Fruit fly (Drosophila melanogaster): ENCODE results near the gene eIF3g1.
A peak's percentile ranks its signal among the peaks of the same experiment; 100 is the strongest.

The eIF3g1 gene

DNA sequence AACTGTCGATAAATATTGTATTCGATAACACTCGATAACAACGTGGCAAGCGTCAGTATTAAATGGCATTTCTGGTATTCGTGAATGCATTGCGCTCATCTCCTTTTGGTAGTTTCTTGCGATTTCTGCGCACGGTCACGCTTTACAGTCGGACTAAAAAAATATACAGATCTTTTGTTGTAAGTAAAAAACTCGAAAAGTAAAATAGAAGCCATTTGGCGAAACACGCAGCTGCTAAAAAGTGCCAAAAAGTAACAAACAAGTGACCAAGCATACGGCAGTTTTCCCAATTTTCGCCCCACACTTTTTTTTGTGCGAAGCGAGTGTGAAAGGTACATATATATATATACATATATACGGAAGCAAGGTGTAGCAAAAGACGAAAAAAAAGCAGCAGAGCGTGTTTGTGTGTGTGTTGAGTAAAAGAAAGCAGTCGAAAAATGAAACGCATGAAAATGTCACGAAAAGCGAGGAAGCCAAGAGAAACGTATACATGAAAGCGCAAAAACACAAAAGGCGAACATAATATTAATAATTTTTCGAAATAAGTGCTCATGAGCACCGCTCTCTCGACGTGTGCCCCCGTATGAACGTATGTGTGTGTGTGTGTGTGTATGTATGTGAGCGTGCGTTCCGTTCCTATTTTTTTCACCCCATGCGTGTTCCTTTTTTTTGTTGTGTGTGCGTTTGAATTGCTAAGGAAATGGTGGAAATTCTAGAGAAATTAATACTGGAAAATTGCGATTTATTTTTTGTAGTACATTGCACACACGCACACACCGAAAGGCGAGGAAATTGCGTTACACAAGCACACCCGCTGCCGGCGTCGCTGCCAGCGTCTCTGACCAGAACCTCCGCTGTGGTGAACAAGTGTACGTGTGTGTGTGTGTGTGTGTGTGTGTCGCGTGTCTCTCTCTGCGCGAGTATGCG is 24.0 kb upstream of the eIF3g1 start, which contains the start of gene sgg:
TSS of gene sgg (plus strand) at position 106 of the 930 bp plus-strand sequence.
- no peak for TF ChIP-seq ey (GFP tag; optimal IDR thresholded peaks at IDR 0.05)
- no peak for TF ChIP-seq Hr78 (GFP tag; optimal IDR thresholded peaks at IDR 0.05)
- no peak for TF ChIP-seq GATAd (GFP tag; optimal IDR thresholded peaks at IDR 0.05)
- no peak for TF ChIP-seq OdsH (GFP tag; optimal IDR thresholded peaks at IDR 0.05)
- no peak for TF ChIP-seq woc (GFP tag; optimal IDR thresholded peaks at IDR 0.05)
- TF ChIP-seq N (GFP tag; optimal IDR thresholded peaks at IDR 0.05) = peak; percentile 74
- no peak for TF ChIP-seq fru (GFP tag; optimal IDR thresholded peaks at IDR 0.05)
- TF ChIP-seq h (GFP tag; optimal IDR thresholded peaks at IDR 0.05) = peak; percentile 66
- TF ChIP-seq Hnf4 (GFP tag; optimal IDR thresholded peaks at IDR 0.05) = no peak
- TF ChIP-seq HLH106 (tag; optimal IDR thresholded peaks at IDR 0.05) = no peak
- no peak for TF ChIP-seq usp (GFP tag; optimal IDR thresholded peaks at IDR 0.05)
- no peak for TF ChIP-seq Rel (GFP tag; optimal IDR thresholded peaks at IDR 0.05)
- peak; percentile 30 for TF ChIP-seq Rel (tag; optimal IDR thresholded peaks at IDR 0.05)
- no peak for TF ChIP-seq dmrt93B (GFP tag; optimal IDR thresholded peaks at IDR 0.05)
- TF ChIP-seq dsf (GFP tag; optimal IDR thresholded peaks at IDR 0.05; ENCODE audit: borderline replicate concordance) = no peak
- TF ChIP-seq tai (GFP tag; optimal IDR thresholded peaks at IDR 0.05) = no peak
- TF ChIP-seq CrebA (GFP tag; optimal IDR thresholded peaks at IDR 0.05; ENCODE audit: borderline replicate concordance) = no peak
- peak; percentile 22 for TF ChIP-seq Hr83 (GFP tag; optimal IDR thresholded peaks at IDR 0.05; ENCODE audit: poor library complexity, severe bottlenecking)
- no peak for TF ChIP-seq Sp1 (GFP tag; optimal IDR thresholded peaks at IDR 0.05)
- peak; percentile 64 for TF ChIP-seq psq (GFP tag; optimal IDR thresholded peaks at IDR 0.05)
- no peak for TF ChIP-seq jim (GFP tag; optimal IDR thresholded peaks at IDR 0.05)
- no peak for TF ChIP-seq pan (optimal IDR thresholded peaks at IDR 0.05)
- no peak for TF ChIP-seq Vsx2 (GFP tag; optimal IDR thresholded peaks at IDR 0.05; ENCODE audit: partially characterized antibody)
- TF ChIP-seq rgr (GFP tag; optimal IDR thresholded peaks at IDR 0.05) = no peak
- no peak for TF ChIP-seq Myc (optimal IDR thresholded peaks at IDR 0.05)

DNA sequence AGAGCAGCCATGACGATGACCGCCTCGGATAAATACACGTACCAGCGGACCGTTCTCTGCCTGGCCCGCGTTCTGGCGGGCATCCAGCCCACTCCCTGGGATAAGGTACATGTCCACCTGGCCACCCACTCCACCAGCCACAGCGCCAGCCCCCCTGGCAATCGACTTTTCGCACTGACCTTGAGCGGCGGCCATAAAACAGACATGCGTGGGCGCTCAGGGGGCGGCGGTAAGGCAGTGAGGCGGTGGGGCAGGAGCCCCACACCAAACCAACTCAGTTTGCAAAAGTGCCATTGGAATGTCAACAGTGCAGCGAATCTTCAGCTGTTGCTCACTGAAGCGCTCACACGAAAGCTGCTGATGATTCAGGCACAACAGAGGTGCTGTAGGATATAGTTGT is 14.9 kb upstream of the eIF3g1 start:
- TF ChIP-seq Myc (optimal IDR thresholded peaks at IDR 0.05) (no peak), Hnf4 (GFP tag; optimal IDR thresholded peaks at IDR 0.05) (no peak), Mio (GFP tag; optimal IDR thresholded peaks at IDR 0.05) (no peak), tai (GFP tag; optimal IDR thresholded peaks at IDR 0.05) (no peak), CG9705 (GFP tag; optimal IDR thresholded peaks at IDR 0.05) (no peak), pan (optimal IDR thresholded peaks at IDR 0.05) (no peak), ey (GFP tag; optimal IDR thresholded peaks at IDR 0.05) (no peak), br (GFP tag; optimal IDR thresholded peaks at IDR 0.05) (no peak), dl (GFP tag; optimal IDR thresholded peaks at IDR 0.05; ENCODE audit: insufficient read depth in 1 of 2, partially characterized antibody in 2 of 2) (no peak), Rel (GFP tag; optimal IDR thresholded peaks at IDR 0.05) (no peak), Rel (tag; optimal IDR thresholded peaks at IDR 0.05) (no peak), OdsH (GFP tag; optimal IDR thresholded peaks at IDR 0.05) (no peak), CrebA (GFP tag; optimal IDR thresholded peaks at IDR 0.05; ENCODE audit: borderline replicate concordance) (no peak), fru (GFP tag; optimal IDR thresholded peaks at IDR 0.05) (no peak), psq (GFP tag; optimal IDR thresholded peaks at IDR 0.05) (no peak), rgr (GFP tag; optimal IDR thresholded peaks at IDR 0.05) (no peak), GATAd (GFP tag; optimal IDR thresholded peaks at IDR 0.05) (no peak), h (GFP tag; optimal IDR thresholded peaks at IDR 0.05) (no peak), sage (GFP tag; optimal IDR thresholded peaks at IDR 0.05) (no peak), N (GFP tag; optimal IDR thresholded peaks at IDR 0.05) (no peak), HLH106 (tag; optimal IDR thresholded peaks at IDR 0.05) (no peak)

DNA sequence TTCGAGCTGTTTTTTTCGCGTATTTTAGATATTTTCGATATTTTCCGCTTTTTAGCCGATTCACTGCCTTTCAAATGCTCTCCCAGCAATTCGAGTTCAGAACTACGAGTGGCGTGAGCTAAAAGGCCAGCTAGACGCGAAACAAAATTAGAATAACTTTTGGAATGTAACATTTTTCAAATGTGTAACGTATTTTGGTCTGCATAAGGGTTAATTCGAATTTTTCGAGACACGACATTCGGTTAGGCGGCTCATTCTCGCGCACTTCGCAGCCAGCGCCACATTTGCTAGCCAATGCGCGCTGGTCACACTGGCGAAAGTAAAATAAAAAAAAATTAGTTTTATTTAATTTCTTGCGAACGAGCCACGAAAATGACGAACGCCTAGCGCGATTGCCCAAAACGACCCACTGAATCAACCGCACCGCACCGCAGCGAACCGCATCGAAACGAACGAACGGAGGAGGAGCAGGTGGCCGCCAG is 14.4 kb upstream of the eIF3g1 start, which contains the start of the genes brv3 and Pi4KIIIalpha:
TSS of gene brv3 (minus strand) at position 51 of the 482 bp plus-strand sequence.
TSS of gene Pi4KIIIalpha (plus strand) at position 280 of the 482 bp plus-strand sequence.
- TF ChIP-seq ey (GFP tag; optimal IDR thresholded peaks at IDR 0.05) (no peak), Dif (GFP tag; optimal IDR thresholded peaks at IDR 0.05; ENCODE audit: partially characterized antibody) (no peak)

DNA sequence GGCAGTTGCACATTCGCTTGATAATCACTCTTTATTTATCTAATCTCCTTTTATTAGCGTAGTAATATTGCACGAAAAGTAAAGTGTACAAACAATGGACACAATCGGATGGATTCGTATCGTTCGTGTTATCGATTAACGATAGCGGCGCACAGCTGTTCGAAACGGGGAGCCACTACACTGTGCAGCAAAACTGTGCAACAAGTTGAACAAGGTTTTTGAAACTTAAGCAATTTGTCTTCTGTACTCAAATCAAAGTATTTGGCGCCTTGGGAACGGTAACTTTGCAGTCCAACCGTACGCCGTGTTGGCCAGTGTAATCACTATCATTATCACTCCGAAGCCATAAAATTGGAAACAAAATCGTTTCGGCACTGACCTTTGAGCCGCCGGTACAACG is 9.5 kb upstream of the eIF3g1 start, which contains the start of the genes Tsp3A and Seipin:
TSS of gene Tsp3A (minus strand) at position 88 of the 400 bp plus-strand sequence.
TSS of gene Seipin (plus strand) at position 149 of the 400 bp plus-strand sequence.
- no peak for TF ChIP-seq dl (GFP tag; optimal IDR thresholded peaks at IDR 0.05; ENCODE audit: insufficient read depth in 1 of 2, partially characterized antibody in 2 of 2)
- no peak for TF ChIP-seq Jra (GFP tag; optimal IDR thresholded peaks at IDR 0.05)
- TF ChIP-seq dsf (GFP tag; optimal IDR thresholded peaks at IDR 0.05; ENCODE audit: borderline replicate concordance) = no peak
- TF ChIP-seq psq (GFP tag; optimal IDR thresholded peaks at IDR 0.05) = peak; percentile 77
- TF ChIP-seq N (GFP tag; optimal IDR thresholded peaks at IDR 0.05) = no peak
- TF ChIP-seq lola (GFP tag; optimal IDR thresholded peaks at IDR 0.05) = no peak
- TF ChIP-seq br (GFP tag; optimal IDR thresholded peaks at IDR 0.05) = peak; percentile 85
- no peak for TF ChIP-seq pan (optimal IDR thresholded peaks at IDR 0.05)
- TF ChIP-seq jim (GFP tag; optimal IDR thresholded peaks at IDR 0.05) = no peak
- TF ChIP-seq sage (GFP tag; optimal IDR thresholded peaks at IDR 0.05) = no peak
- no peak for TF ChIP-seq GATAd (GFP tag; optimal IDR thresholded peaks at IDR 0.05)
- peak; percentile 89 for TF ChIP-seq fru (GFP tag; optimal IDR thresholded peaks at IDR 0.05)
- TF ChIP-seq tai (GFP tag; optimal IDR thresholded peaks at IDR 0.05) = no peak
- peak; percentile 62 for TF ChIP-seq sv (GFP tag; optimal IDR thresholded peaks at IDR 0.05)
- TF ChIP-seq foxo (GFP tag; optimal IDR thresholded peaks at IDR 0.05) = peak; percentile 65 to 90
- peak; percentile 70 for TF ChIP-seq Mio (GFP tag; optimal IDR thresholded peaks at IDR 0.05)
- TF ChIP-seq Hnf4 (GFP tag; optimal IDR thresholded peaks at IDR 0.05) = no peak
- no peak for TF ChIP-seq usp (GFP tag; optimal IDR thresholded peaks at IDR 0.05)
- no peak for TF ChIP-seq Dif (GFP tag; optimal IDR thresholded peaks at IDR 0.05; ENCODE audit: partially characterized antibody)
- no peak for TF ChIP-seq woc (GFP tag; optimal IDR thresholded peaks at IDR 0.05)
- no peak for TF ChIP-seq Myc (optimal IDR thresholded peaks at IDR 0.05)
- no peak for TF ChIP-seq dmrt93B (GFP tag; optimal IDR thresholded peaks at IDR 0.05)
- peak; percentile 82 for TF ChIP-seq HLH106 (tag; optimal IDR thresholded peaks at IDR 0.05)
- TF ChIP-seq Vsx2 (GFP tag; optimal IDR thresholded peaks at IDR 0.05; ENCODE audit: partially characterized antibody) = no peak
- TF ChIP-seq Abd-B (GFP tag; optimal IDR thresholded peaks at IDR 0.05) = no peak
- peak; percentile 45 for TF ChIP-seq CG9705 (GFP tag; optimal IDR thresholded peaks at IDR 0.05)
- TF ChIP-seq Hr83 (GFP tag; optimal IDR thresholded peaks at IDR 0.05; ENCODE audit: poor library complexity, severe bottlenecking) = peak; percentile 52
- no peak for TF ChIP-seq CrebA (GFP tag; optimal IDR thresholded peaks at IDR 0.05; ENCODE audit: borderline replicate concordance)

Data from whole organism, wandering third instar larva.